Worm (Caenorhabditis elegans): ENCODE results near the gene tgt-2.

- TF ChIP-seq Y116A8C.19 (tag; optimal IDR thresholded peaks at IDR 0.05; ENCODE audit: borderline replicate concordance) (no peak), nhr-77 (tag; optimal IDR thresholded peaks at IDR 0.05) (no peak), nhr-12 (tag; optimal IDR thresholded peaks at IDR 0.05) (no peak), lin-39 (tag; optimal IDR thresholded peaks at IDR 0.05) (no peak), hlh-4 (tag; optimal IDR thresholded peaks at IDR 0.05) (no peak), fos-1 (tag; optimal IDR thresholded peaks at IDR 0.05) (no peak), unc-62 (GFP tag; optimal IDR thresholded peaks at IDR 0.05) (no peak), zag-1 (tag; optimal IDR thresholded peaks at IDR 0.05) (no peak), ama-1 (optimal IDR thresholded peaks at IDR 0.05) (no peak), nhr-237 (tag; optimal IDR thresholded peaks at IDR 0.05) (no peak)
Observed at ce11 chrV:18981736-18982135, 16.4 kb upstream of the tgt-2 start.
